Worm (Caenorhabditis elegans) whole organism, L4 larva: ENCODE data around the gene ZK892.6.

ENCODE experiments used
- F49E8.2 ChIP-seq: sonication (generic microtip); optimal IDR thresholded peaks from 2 replicates; lab custom pipeline; 2016; ENCODE audit warnings: missing compliant biosample characterization, mild to moderate bottlenecking, missing genetic modification characterization, borderline replicate concordance
- T26A8.4 ChIP-seq: fragments of 200-800 bp; sonication (Bioruptor generic); IDR thresholded peaks from 2 replicates; pipeline ENCODE4 v1.3.6; 2022; ENCODE audit warnings: missing genetic modification characterization, missing compliant biosample characterization
- Y105C5A.15 ChIP-seq: fragments of 200-800 bp; sonication (Bioruptor generic); IDR thresholded peaks from 2 replicates; pipeline ENCODE4 v1.3.6; 2022; ENCODE audit warnings: missing genetic modification characterization, missing compliant biosample characterization
- Y48G9A.11 ChIP-seq: fragments of 200-800 bp; sonication (Bioruptor generic); IDR thresholded peaks from 2 replicates; pipeline ENCODE4 v1.3.6; 2022; ENCODE audit warnings: missing genetic modification reagents, missing genetic modification characterization, missing compliant biosample characterization
- Y5F2A.4 ChIP-seq: fragments of 200-800 bp; sonication (Bioruptor generic); optimal IDR thresholded peaks from 2 replicates; lab custom pipeline; 2018; ENCODE audit warnings: mild to moderate bottlenecking, missing genetic modification characterization, missing compliant biosample characterization
- aha-1 ChIP-seq: fragments of 150-350 bp; peaks from one replicate; lab custom pipeline; 2014; ENCODE audit warnings: missing biosample characterization, missing genetic modification characterization
- attf-4 ChIP-seq: sonication (generic microtip); optimal IDR thresholded peaks from 3 replicates; lab custom pipeline; 2017; ENCODE audit warnings: missing biosample characterization, missing genetic modification characterization
- ceh-28 ChIP-seq: fragments of 150-350 bp; optimal IDR thresholded peaks from 2 replicates; lab custom pipeline; 2014; ENCODE audit warnings: missing biosample characterization, missing genetic modification reagents, missing genetic modification characterization
- ceh-44 ChIP-seq: fragments of 200-800 bp; sonication (Bioruptor generic); IDR thresholded peaks from 2 replicates; pipeline ENCODE4 v1.3.6; 2022; ENCODE audit warnings: missing genetic modification reagents, missing genetic modification characterization, missing compliant biosample characterization
- ceh-82 ChIP-seq: sonication (generic microtip); optimal IDR thresholded peaks from 2 replicates; lab custom pipeline; 2017; ENCODE audit warnings: missing biosample characterization, missing genetic modification characterization
- ces-1 ChIP-seq: fragments of 150-350 bp; sonication (generic microtip); optimal IDR thresholded peaks from 4 replicates; lab custom pipeline; 2014; ENCODE audit warnings: missing biosample characterization, missing genetic modification reagents, missing genetic modification characterization
- daf-8 ChIP-seq: fragments of 200-800 bp; sonication (Bioruptor generic); IDR thresholded peaks from 2 replicates; pipeline ENCODE4 v1.3.6; 2022; ENCODE audit warnings: missing genetic modification characterization, missing compliant biosample characterization
- fkh-10 ChIP-seq: fragments of 150-350 bp; optimal IDR thresholded peaks from 2 replicates; lab custom pipeline; 2014; ENCODE audit warnings: missing biosample characterization, missing genetic modification reagents, missing genetic modification characterization
- fos-1 ChIP-seq: fragments of 150-350 bp; optimal IDR thresholded peaks from 2 replicates; lab custom pipeline; 2014; ENCODE audit warnings: missing biosample characterization, missing genetic modification characterization
- gei-8 ChIP-seq: fragments of 200-800 bp; sonication (Bioruptor generic); optimal IDR thresholded peaks from 2 replicates; lab custom pipeline; 2018; ENCODE audit warnings: mild to moderate bottlenecking, missing genetic modification characterization, missing compliant biosample characterization
- hif-1 ChIP-seq, 2 experiments: sonication (generic microtip); optimal IDR thresholded peaks; 2 replicates each; lab custom pipeline; 2016 to 2017; ENCODE audit warnings: missing compliant biosample characterization in 2 of 2, missing genetic modification characterization in 2 of 2, missing genetic modification reagents in 2 of 2, missing genotype in 2 of 2, mild to moderate bottlenecking in 1 of 2
- hmg-1.1 ChIP-seq: fragments of 200-800 bp; sonication (Bioruptor generic); IDR thresholded peaks from 2 replicates; pipeline ENCODE4 v1.3.6; 2022; ENCODE audit warnings: missing genetic modification reagents, missing genetic modification characterization, missing compliant biosample characterization
- jun-1 ChIP-seq: fragments of 150-350 bp; optimal IDR thresholded peaks from 2 replicates; lab custom pipeline; 2014; ENCODE audit warnings: missing biosample characterization, missing genetic modification reagents, missing genetic modification characterization
- lin-1 ChIP-seq: fragments of 200-800 bp; sonication (Bioruptor generic); IDR thresholded peaks from 2 replicates; pipeline ENCODE4 v1.3.6; 2022; ENCODE audit warnings: missing genetic modification reagents, missing genetic modification characterization, missing compliant biosample characterization
- lin-38 ChIP-seq: fragments of 200-800 bp; sonication (Bioruptor generic); IDR thresholded peaks from 2 replicates; pipeline ENCODE4 v1.3.6; 2022; ENCODE audit warnings: missing genetic modification reagents, missing genetic modification characterization, missing compliant biosample characterization
- madf-5 ChIP-seq, 2 experiments: fragments of 200-800 bp; sonication (Bioruptor generic); IDR thresholded peaks; 2 replicates each; pipeline ENCODE4 v1.3.6; 2022; ENCODE audit warnings: missing compliant biosample characterization in 2 of 2, missing genetic modification characterization in 2 of 2
- madf-9 ChIP-seq: fragments of 200-800 bp; sonication (Bioruptor generic); conservative IDR thresholded peaks from 2 replicates; pipeline ENCODE4 v1.3.6; 2022; ENCODE audit warnings: missing genetic modification reagents, missing genetic modification characterization, missing compliant biosample characterization
- mep-1 ChIP-seq: fragments of 150-350 bp; sonication (generic microtip); optimal IDR thresholded peaks from 3 replicates; lab custom pipeline; 2014; ENCODE audit warnings: missing biosample characterization, missing genetic modification characterization
- nhr-25 ChIP-seq: sonication (generic microtip); optimal IDR thresholded peaks from 2 replicates; lab custom pipeline; 2017; ENCODE audit warnings: missing genetic modification characterization, mild to moderate bottlenecking, missing compliant biosample characterization, antibody characterized with exemption, moderate library complexity, borderline replicate concordance; ENCODE audit not compliant: insufficient read depth
- nhr-6 ChIP-seq: fragments of 150-350 bp; optimal IDR thresholded peaks from 2 replicates; lab custom pipeline; 2014; ENCODE audit warnings: missing biosample characterization, missing genetic modification characterization
- nhr-76 ChIP-seq: fragments of 150-350 bp; optimal IDR thresholded peaks from 2 replicates; lab custom pipeline; 2014; ENCODE audit warnings: missing biosample characterization, missing genetic modification characterization
- nhr-77 ChIP-seq: fragments of 150-350 bp; optimal IDR thresholded peaks from 2 replicates; lab custom pipeline; 2014; ENCODE audit warnings: missing biosample characterization, missing genetic modification characterization
- pha-4 ChIP-seq, 2 experiments: fragments of 150-350 bp in 1 of 2; fragments of 200-800 bp in 1 of 2; sonication (Bioruptor generic) in 1 of 2; IDR thresholded peaks in 1 of 2; optimal IDR thresholded peaks in 1 of 2; 2 replicates each; pipeline versions ENCODE4 v1.3.6 to Lab custom; 2014 to 2022; ENCODE audit warnings: missing genetic modification characterization in 2 of 2, missing genetic modification reagents in 2 of 2, missing biosample characterization in 1 of 2, missing compliant biosample characterization in 1 of 2
- snpc-1.2 ChIP-seq: fragments of 200-800 bp; sonication (Bioruptor generic); IDR thresholded peaks from 2 replicates; pipeline ENCODE4 v1.3.6; 2022; ENCODE audit warnings: missing genetic modification reagents, missing genetic modification characterization, missing compliant biosample characterization
- spr-1 ChIP-seq: sonication (generic microtip); optimal IDR thresholded peaks from 2 replicates; lab custom pipeline; 2016; ENCODE audit warnings: mild to moderate bottlenecking, missing genetic modification characterization, missing compliant biosample characterization
- unc-39 ChIP-seq: sonication (generic microtip); optimal IDR thresholded peaks from 2 replicates; lab custom pipeline; 2017; ENCODE audit warnings: missing biosample characterization, missing genetic modification characterization
- unc-62 ChIP-seq, 3 experiments: fragments of 150-350 bp in 1 of 3; sonication (generic microtip); optimal IDR thresholded peaks in 2 of 3; peaks in 1 of 3; 1 replicate in 1 of 3; 2 replicates in 2 of 3; lab custom pipeline; 2014 to 2017; ENCODE audit warnings: missing biosample characterization in 3 of 3, missing genetic modification characterization in 3 of 3, missing genetic modification reagents in 3 of 3, missing genotype in 1 of 3
- zag-1 ChIP-seq: fragments of 150-350 bp; optimal IDR thresholded peaks from 2 replicates; lab custom pipeline; 2014; ENCODE audit warnings: missing biosample characterization, missing genetic modification characterization
- zfp-3 ChIP-seq: fragments of 200-800 bp; sonication (Bioruptor generic); conservative IDR thresholded peaks from 2 replicates; pipeline ENCODE4 v1.3.6; 2022; ENCODE audit warnings: missing genetic modification reagents, missing genetic modification characterization, missing compliant biosample characterization

Gene ZK892.6

ce11 chrII:9951846-9952245 lies 28.1 kb downstream of the ZK892.6 start:
- TF ChIP-seq madf-5 (GFP tag; IDR thresholded peaks at IDR 0.05; lab: Robert Waterston, UW) (no peak), fkh-10 (no peak), Y105C5A.15 (no peak), aha-1 (tag; lab: Kevin White, UChicago) (peak; percentile 83), nhr-6 (tag; lab: Kevin White, UChicago) (no peak)

- TF ChIP-seq aha-1 (tag; lab: Kevin White, UChicago) = peak; percentile 9
- TF ChIP-seq zag-1 (tag; lab: Kevin White, UChicago) = no peak
- TF ChIP-seq hmg-1.1 (GFP tag; lab: Robert Waterston, UW) = no peak
- peak in 1 of 2 experiments; percentile 93 for TF ChIP-seq unc-62 (GFP tag; optimal IDR thresholded peaks at IDR 0.05 in 1 of 2; lab: Kevin White, UChicago)
- no peak for TF ChIP-seq unc-62 (tag; optimal IDR thresholded peaks at IDR 0.05; lab: Kevin White, UChicago)
- TF ChIP-seq mep-1 = no peak
- TF ChIP-seq unc-39 (tag; lab: Kevin White, UChicago) = no peak
- TF ChIP-seq fos-1 (tag; lab: Kevin White, UChicago) = no peak
- no peak for TF ChIP-seq Y48G9A.11 (GFP tag; lab: Robert Waterston, UW)
- no peak for TF ChIP-seq snpc-1.2
These were observed 31.3 kb downstream of the ZK892.6 start for ce11 chrII:9948662-9949061.

ce11 chrII:9943837-9944236 lies 36.1 kb downstream of the ZK892.6 start, which contains the start of gene flad-1:
flad-1 (plus strand) TSS chrII:9944137.
- TF ChIP-seq nhr-76 (no peak), gei-8 (GFP tag; lab: Kevin White, UChicago) (no peak), nhr-77 (no peak), madf-9 (GFP tag; lab: Robert Waterston, UW) (no peak), unc-62 (GFP tag; optimal IDR thresholded peaks at IDR 0.05 in 1 of 2; lab: Kevin White, UChicago) (no peak), unc-62 (tag; optimal IDR thresholded peaks at IDR 0.05; lab: Kevin White, UChicago) (no peak), lin-1 (GFP tag; lab: Robert Waterston, UW) (no peak), nhr-6 (tag; lab: Kevin White, UChicago) (no peak), ceh-28 (tag; lab: Kevin White, UChicago) (no peak), jun-1 (tag; lab: Kevin White, UChicago) (no peak), hif-1 (tag; optimal IDR thresholded peaks at IDR 0.05; lab: Kevin White, UChicago) (no peak), ceh-82 (tag; lab: Kevin White, UChicago) (no peak), T26A8.4 (GFP tag; lab: Robert Waterston, UW) (no peak), ceh-44 (GFP tag; lab: Robert Waterston, UW) (no peak), zfp-3 (GFP tag; lab: Robert Waterston, UW) (no peak), daf-8 (GFP tag; lab: Robert Waterston, UW) (no peak), attf-4 (tag; lab: Kevin White, UChicago) (no peak), ces-1 (no peak), pha-4 (GFP tag; IDR thresholded peaks at IDR 0.05; lab: Robert Waterston, UW) (no peak), pha-4 (tag; optimal IDR thresholded peaks at IDR 0.05; lab: Kevin White, UChicago) (no peak), F49E8.2 (tag; lab: Kevin White, UChicago) (no peak)

- TF ChIP-seq unc-62 (GFP tag; optimal IDR thresholded peaks at IDR 0.05 in 1 of 2; lab: Kevin White, UChicago) (peak in 1 of 2 experiments; percentile 91), unc-62 (tag; optimal IDR thresholded peaks at IDR 0.05; lab: Kevin White, UChicago) (no peak), spr-1 (tag; lab: Kevin White, UChicago) (no peak), madf-5 (GFP tag; IDR thresholded peaks at IDR 0.05; lab: Robert Waterston, UW) (no peak), Y5F2A.4 (GFP tag; lab: Kevin White, UChicago) (no peak), lin-38 (no peak), nhr-25 (tag; lab: Kevin White, UChicago) (no peak)
These were observed 36.7 kb downstream of the ZK892.6 start for ce11 chrII:9943246-9943645.
